Worm (Caenorhabditis elegans): Measurements from ENCODE around the gene lin-56.
"Not testable (repeated sequence)": the region's sequence is repeated elsewhere in the genome, so short reads cannot be mapped to it uniquely, and the experiment has no call there.

lin-56 gene

DNA sequence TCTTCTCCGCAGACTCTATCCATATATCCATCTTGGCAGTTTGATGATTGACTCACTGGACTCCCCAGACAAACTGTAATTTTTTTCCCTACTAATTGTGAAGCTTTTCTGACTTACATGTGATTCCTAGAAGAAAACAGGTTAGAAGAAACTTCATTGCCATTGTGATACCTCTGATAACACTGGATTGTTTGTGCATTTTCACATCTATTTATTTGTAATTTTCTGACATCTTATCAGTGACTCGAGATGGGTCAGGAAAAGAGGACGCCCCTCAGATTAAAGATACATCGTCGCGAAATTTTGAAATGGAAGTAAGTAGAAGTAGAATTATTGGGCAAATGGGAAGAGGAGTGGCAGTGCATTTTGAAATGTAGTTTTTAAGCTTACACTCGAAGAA is 40.5 kb downstream of the lin-56 start, which contains the start of gene clec-61:
TSS of gene clec-61 (minus strand) at position 209 of the 400 bp plus-strand sequence.
- TF ChIP-seq egl-27 (tag; optimal IDR thresholded peaks at IDR 0.05) (no peak), F13H6.1 (tag; optimal IDR thresholded peaks at IDR 0.05) (no peak), zag-1 (tag; optimal IDR thresholded peaks at IDR 0.05) (no peak), dmd-4 (tag; optimal IDR thresholded peaks at IDR 0.05) (no peak), unc-39 (tag; optimal IDR thresholded peaks at IDR 0.05) (no peak), nhr-77 (tag; optimal IDR thresholded peaks at IDR 0.05) (no peak), aly-2 (tag; optimal IDR thresholded peaks at IDR 0.05) (no peak), nhr-10 (tag; optimal IDR thresholded peaks at IDR 0.05) (no peak), ztf-1 (GFP tag; conservative IDR thresholded peaks at IDR 0.05) (no peak), blmp-1 (tag; optimal IDR thresholded peaks at IDR 0.05; ENCODE audit: insufficient read depth) (no peak), ztf-11 (tag; optimal IDR thresholded peaks at IDR 0.05) (no peak), nhr-25 (tag; optimal IDR thresholded peaks at IDR 0.05) (no peak), gmeb-1 (tag; optimal IDR thresholded peaks at IDR 0.05) (no peak), elt-1 (tag; optimal IDR thresholded peaks at IDR 0.05) (no peak), lin-11 (tag; optimal IDR thresholded peaks at IDR 0.05) (no peak), nhr-23 (tag; optimal IDR thresholded peaks at IDR 0.05) (no peak), mdl-1 (tag; optimal IDR thresholded peaks at IDR 0.05) (no peak), fos-1 (tag; optimal IDR thresholded peaks at IDR 0.05) (no peak)

DNA sequence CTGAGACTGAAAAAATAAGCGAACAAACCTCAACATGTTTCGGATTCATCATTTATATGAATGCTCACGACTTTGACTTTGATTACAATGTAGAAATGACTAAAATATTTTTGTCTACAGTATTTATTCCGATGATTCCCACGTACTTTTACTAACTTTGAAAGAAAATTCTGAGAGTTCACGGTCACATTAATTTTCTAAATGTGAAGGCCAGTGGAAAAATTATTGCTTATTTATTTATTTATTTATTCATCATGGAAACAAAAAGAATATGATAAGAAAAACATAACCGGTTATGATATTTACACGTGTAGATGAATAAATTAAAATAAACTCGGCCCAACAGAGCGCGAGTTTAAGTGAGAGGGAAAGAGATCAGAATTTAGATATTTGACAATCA is 43.2 kb downstream of the lin-56 start, which contains the start of gene ZK666.8:
TSS of gene ZK666.8 (minus strand) at position 101 of the 400 bp plus-strand sequence.
- not testable (repeated sequence) for TF ChIP-seq sma-9 (GFP tag; optimal IDR thresholded peaks at IDR 0.05); sma-9 (tag; optimal IDR thresholded peaks at IDR 0.05); lsy-2 (tag; optimal IDR thresholded peaks at IDR 0.05); fos-1 (tag; optimal IDR thresholded peaks at IDR 0.05)

DNA sequence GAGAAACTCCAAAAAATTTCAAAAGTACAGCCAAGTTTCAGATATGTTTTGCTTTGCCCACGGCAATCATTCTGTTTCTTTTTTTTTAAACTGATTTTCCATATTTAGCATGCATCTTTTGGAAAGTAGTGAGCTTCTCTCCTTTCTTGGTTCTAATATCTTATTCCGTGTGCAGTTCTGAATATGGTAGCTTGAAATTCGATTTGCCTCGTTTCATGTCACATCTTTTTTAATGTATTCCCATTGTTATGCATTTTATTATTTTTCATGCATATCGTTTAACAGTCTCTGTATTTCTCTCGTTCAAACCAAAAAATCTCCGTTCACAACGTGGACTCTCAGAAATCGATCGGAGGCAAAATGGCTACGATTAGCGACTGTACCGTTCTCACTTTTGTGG is 44.7 kb downstream of the lin-56 start, which contains the start of gene ZK666.14:
TSS of gene ZK666.14 (plus strand) at position 301 of the 400 bp plus-strand sequence.
- TF ChIP-seq mdl-1 (tag; optimal IDR thresholded peaks at IDR 0.05) (no peak), blmp-1 (tag; optimal IDR thresholded peaks at IDR 0.05; ENCODE audit: insufficient read depth) (no peak), nhr-10 (tag; optimal IDR thresholded peaks at IDR 0.05) (no peak), sem-4 (tag; optimal IDR thresholded peaks at IDR 0.05) (no peak), C34F6.9 (tag; optimal IDR thresholded peaks at IDR 0.05) (no peak), snpc-4 (tag; optimal IDR thresholded peaks at IDR 0.05) (no peak), R02D3.7 (tag; optimal IDR thresholded peaks at IDR 0.05) (no peak), F13H6.1 (tag; optimal IDR thresholded peaks at IDR 0.05) (no peak), elt-1 (tag; optimal IDR thresholded peaks at IDR 0.05) (no peak), ceh-82 (tag; optimal IDR thresholded peaks at IDR 0.05) (no peak), ztf-4 (tag; optimal IDR thresholded peaks at IDR 0.05) (no peak), fos-1 (tag; optimal IDR thresholded peaks at IDR 0.05) (no peak), nhr-237 (tag; optimal IDR thresholded peaks at IDR 0.05) (no peak), sma-3 (GFP tag; optimal IDR thresholded peaks at IDR 0.05) (no peak), mab-5 (tag; optimal IDR thresholded peaks at IDR 0.05) (no peak)

DNA sequence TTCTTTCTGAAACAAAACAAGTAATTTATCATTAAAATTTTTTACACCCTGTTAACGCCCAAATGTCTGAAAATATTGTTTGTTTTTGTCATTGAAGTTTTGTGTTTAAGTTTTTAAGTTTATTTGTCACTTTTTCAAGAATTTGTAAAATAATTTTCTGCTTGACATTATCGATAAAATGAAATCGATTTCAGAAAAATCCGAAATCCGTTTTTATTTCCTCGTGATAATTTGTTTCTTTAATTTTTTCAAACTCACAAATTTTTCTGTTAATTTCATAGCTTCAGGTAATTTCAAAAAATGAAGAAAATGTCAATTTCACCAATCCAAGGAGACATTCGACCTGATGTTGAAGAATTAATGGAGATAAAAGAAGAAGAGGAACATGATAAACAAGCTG is 46.1 kb downstream of the lin-56 start, which contains the start of gene ZK666.12:
TSS of gene ZK666.12 (plus strand) at position 301 of the 400 bp plus-strand sequence.
- no peak for TF ChIP-seq snpc-4 (tag; optimal IDR thresholded peaks at IDR 0.05)
- no peak for TF ChIP-seq ZK546.5 (tag; optimal IDR thresholded peaks at IDR 0.05)
- no peak for TF ChIP-seq fos-1 (tag; optimal IDR thresholded peaks at IDR 0.05)
- TF ChIP-seq nhr-6 (tag; optimal IDR thresholded peaks at IDR 0.05), result no peak
- TF ChIP-seq ztf-4 (tag; optimal IDR thresholded peaks at IDR 0.05), result no peak
- no peak for TF ChIP-seq elt-1 (tag; optimal IDR thresholded peaks at IDR 0.05)

DNA sequence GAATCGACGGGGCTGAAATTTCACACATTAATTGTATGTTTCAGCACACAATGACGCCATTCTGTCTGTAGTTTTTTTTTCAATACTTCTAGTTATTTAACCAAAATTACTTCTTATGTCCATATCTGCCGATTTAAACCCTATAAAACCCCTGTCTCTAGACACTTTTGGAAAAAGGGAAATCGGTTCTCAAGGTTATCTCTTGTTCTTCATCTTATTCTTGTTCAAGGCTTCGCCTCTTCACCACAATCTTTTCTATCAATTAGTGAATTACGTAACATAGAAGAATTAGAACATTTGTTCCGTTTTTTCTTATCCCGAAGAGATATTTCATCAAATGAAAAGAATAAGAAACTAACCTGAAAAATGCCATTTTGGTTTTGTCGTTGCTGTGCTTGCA is 50.9 kb downstream of the lin-56 start:
- TF ChIP-seq nhr-11 (tag; optimal IDR thresholded peaks at IDR 0.05), result no peak
- TF ChIP-seq zag-1 (tag; optimal IDR thresholded peaks at IDR 0.05), result no peak
- TF ChIP-seq fos-1 (tag; optimal IDR thresholded peaks at IDR 0.05), result no peak
- peak; percentile 55 for TF ChIP-seq blmp-1 (tag; optimal IDR thresholded peaks at IDR 0.05; ENCODE audit: insufficient read depth)
- TF ChIP-seq nhr-21 (tag; optimal IDR thresholded peaks at IDR 0.05), result no peak
- no peak for TF ChIP-seq alr-1 (tag; optimal IDR thresholded peaks at IDR 0.05)
- no peak for TF ChIP-seq nhr-10 (tag; optimal IDR thresholded peaks at IDR 0.05)
- no peak for TF ChIP-seq ztf-11 (tag; optimal IDR thresholded peaks at IDR 0.05)
- peak; percentile 50 for TF ChIP-seq nhr-25 (tag; optimal IDR thresholded peaks at IDR 0.05)
- TF ChIP-seq Y55F3AM.14 (GFP tag; optimal IDR thresholded peaks at IDR 0.05), result no peak
- no peak for TF ChIP-seq aly-2 (tag; optimal IDR thresholded peaks at IDR 0.05)
- no peak for TF ChIP-seq lsy-2 (tag; optimal IDR thresholded peaks at IDR 0.05)
- TF ChIP-seq ceh-16 (tag; optimal IDR thresholded peaks at IDR 0.05), result peak; percentile 32
- no peak for TF ChIP-seq lin-11 (tag; optimal IDR thresholded peaks at IDR 0.05)
- TF ChIP-seq unc-55 (GFP tag; optimal IDR thresholded peaks at IDR 0.05), result no peak
- no peak for TF ChIP-seq mdl-1 (tag; optimal IDR thresholded peaks at IDR 0.05)
- TF ChIP-seq sma-9 (GFP tag; optimal IDR thresholded peaks at IDR 0.05), result peak; percentile 20
- no peak for TF ChIP-seq sma-9 (tag; optimal IDR thresholded peaks at IDR 0.05)
- no peak for TF ChIP-seq ZK546.5 (tag; optimal IDR thresholded peaks at IDR 0.05)
- TF ChIP-seq peb-1 (tag; optimal IDR thresholded peaks at IDR 0.05), result no peak
- TF ChIP-seq lin-39 (tag; optimal IDR thresholded peaks at IDR 0.05), result no peak

Measured in whole organism, L2 larva.